Fruit fly (Drosophila melanogaster): ENCODE measurements around the gene Vha100-4.

Gene Vha100-4

dm6 chr3R:18404713-18405112 lies 15.1 kb upstream of the Vha100-4 start, which contains the start of gene CG7685 (continued):
- TF ChIP-seq Elba2 (GFP tag; optimal IDR thresholded peaks at IDR 0.05) (no peak), ab (GFP tag; optimal IDR thresholded peaks at IDR 0.05) (no peak), CG8765 (GFP tag; IDR thresholded peaks at IDR 0.05) (no peak), fd64A (GFP tag; optimal IDR thresholded peaks at IDR 0.05) (no peak), CG8944 (GFP tag; optimal IDR thresholded peaks at IDR 0.05) (peak; percentile 28), phol (tag; optimal IDR thresholded peaks at IDR 0.05) (peak; percentile 50), CG12236 (GFP tag; optimal IDR thresholded peaks at IDR 0.05) (no peak), shn (GFP tag; optimal IDR thresholded peaks at IDR 0.05) (peak; percentile 34), CG14667 (GFP tag; IDR thresholded peaks at IDR 0.05) (no peak), slbo (GFP tag; IDR thresholded peaks at IDR 0.05) (peak; percentile 78), sens-2 (GFP tag; IDR thresholded peaks at IDR 0.05) (no peak), Med (GFP tag) (peak; percentile 97), gce (GFP tag; IDR thresholded peaks at IDR 0.05) (no peak; the same call in 2 of the 3 replicates), chm (GFP tag; IDR thresholded peaks at IDR 0.05) (peak; percentile 77; the same call in 1 of the 2 replicates), Oli (tag; optimal IDR thresholded peaks at IDR 0.05) (peak; percentile 40), HLHmδ (GFP tag; optimal IDR thresholded peaks at IDR 0.05) (no peak), CG10959 (GFP tag; IDR thresholded peaks at IDR 0.05) (no peak), CG8359 (GFP tag; optimal IDR thresholded peaks at IDR 0.05; ENCODE audit: borderline replicate concordance) (no peak), CG34422 (GFP tag; IDR thresholded peaks at IDR 0.05) (peak; percentile 71), vvl (GFP tag; IDR thresholded peaks at IDR 0.05) (peak; percentile 84), lbe (GFP tag; optimal IDR thresholded peaks at IDR 0.05) (peak; percentile 74), Nf-YB (GFP tag; optimal IDR thresholded peaks at IDR 0.05) (peak; percentile 28), rib (GFP tag; IDR thresholded peaks at IDR 0.05) (0 out of 2 replicates have a peak, but pooled peaks have one; percentile 11), crp (GFP tag; optimal IDR thresholded peaks at IDR 0.05) (peak in 1 of 2 experiments; percentile 60), Atf3 (GFP tag; optimal IDR thresholded peaks at IDR 0.05) (peak; percentile 4), NfI (GFP tag; optimal IDR thresholded peaks at IDR 0.05) (peak; percentile 68), CG10565 (GFP tag; optimal IDR thresholded peaks at IDR 0.05) (no peak), Awh (GFP tag; IDR thresholded peaks at IDR 0.05) (0 out of 2 replicates have a peak, but pooled peaks have one; percentile 23), CG6689 (GFP tag; IDR thresholded peaks at IDR 0.05) (peak; percentile 49; the same call in 1 of the 2 replicates), CG7556 (GFP tag; optimal IDR thresholded peaks at IDR 0.05) (peak; percentile 61), Hr39 (optimal IDR thresholded peaks at IDR 0.05) (no peak), CG7928 (GFP tag; optimal IDR thresholded peaks at IDR 0.05) (peak; percentile 24), HHEX (GFP tag; optimal IDR thresholded peaks at IDR 0.05) (peak; percentile 40), Dip3 (GFP tag; optimal IDR thresholded peaks at IDR 0.05) (peak; percentile 49), Lpt (GFP tag; optimal IDR thresholded peaks at IDR 0.05) (no peak), Stat92E (GFP tag; optimal IDR thresholded peaks at IDR 0.05) (no peak), stc (GFP tag; IDR thresholded peaks at IDR 0.05) (peak; percentile 8; the same call in 1 of the 2 replicates), dimm (GFP tag; IDR thresholded peaks at IDR 0.05) (no peak), CG10209 (GFP tag; optimal IDR thresholded peaks at IDR 0.05) (peak; percentile 55), gem (tag; optimal IDR thresholded peaks at IDR 0.05) (peak; percentile 72), abd-A (tag; optimal IDR thresholded peaks at IDR 0.05) (no peak), CG7271 (tag; optimal IDR thresholded peaks at IDR 0.05) (no peak), zen (tag; optimal IDR thresholded peaks at IDR 0.05) (peak; percentile 36), MBD-R2 (GFP tag; IDR thresholded peaks at IDR 0.05) (peak; percentile 92), jing (GFP tag; optimal IDR thresholded peaks at IDR 0.05) (no peak), CG6272 (GFP tag; IDR thresholded peaks at IDR 0.05) (no peak), CG17385 (GFP tag; optimal IDR thresholded peaks at IDR 0.05) (peak; percentile 70), row (GFP tag; IDR thresholded peaks at IDR 0.05) (peak; percentile 85), CG10274 (GFP tag; optimal IDR thresholded peaks at IDR 0.05) (no peak), CG1602 (GFP tag; optimal IDR thresholded peaks at IDR 0.05) (peak; percentile 30), caup (GFP tag; optimal IDR thresholded peaks at IDR 0.05; ENCODE audit: severe bottlenecking) (peak; percentile 74)

Data from whole organism, embryonic.